Fruit fly (Drosophila melanogaster): ENCODE results near the gene CG9698.

dm6 chr3R:30536432-30536831 is 21.9 kb downstream of the CG9698 start:
- TF ChIP-seq EcR (GFP tag; optimal IDR thresholded peaks at IDR 0.05) (no peak), psq (optimal IDR thresholded peaks at IDR 0.05) (no peak), CG8478 (optimal IDR thresholded peaks at IDR 0.05) (no peak), usp (GFP tag; optimal IDR thresholded peaks at IDR 0.05) (no peak), pan (optimal IDR thresholded peaks at IDR 0.05) (no peak), Dll (optimal IDR thresholded peaks at IDR 0.05) (no peak)

Data from whole organism.